Worm (Caenorhabditis elegans): ENCODE data around the gene asp-5.

- TF ChIP-seq elt-1 (tag; optimal IDR thresholded peaks at IDR 0.05; ENCODE audit: borderline replicate concordance, insufficient read depth) (no peak), elt-3 (tag; optimal IDR thresholded peaks at IDR 0.05) (no peak), hlh-1 (tag; optimal IDR thresholded peaks at IDR 0.05) (no peak), unc-62 (GFP tag; optimal IDR thresholded peaks at IDR 0.05) (no peak), snpc-4 (tag; optimal IDR thresholded peaks at IDR 0.05) (no peak), ztf-11 (tag; optimal IDR thresholded peaks at IDR 0.05) (no peak), unc-39 (tag; optimal IDR thresholded peaks at IDR 0.05) (no peak), pha-4 (tag; optimal IDR thresholded peaks at IDR 0.05) (no peak), mls-2 (tag; optimal IDR thresholded peaks at IDR 0.05) (no peak), lsy-2 (tag; optimal IDR thresholded peaks at IDR 0.05) (no peak), nhr-76 (tag; optimal IDR thresholded peaks at IDR 0.05) (no peak), unc-120 (tag; optimal IDR thresholded peaks at IDR 0.05; ENCODE audit: poor library complexity, severe bottlenecking) (no peak), nhr-12 (tag; optimal IDR thresholded peaks at IDR 0.05) (no peak), sptf-1 (tag; optimal IDR thresholded peaks at IDR 0.05) (no peak)
Measured at ce11 chrV:8300935-8301535, 28.9 kb downstream of the asp-5 start, which contains the start of gene W02D7.6.
